Worm (Caenorhabditis elegans): Measurements from ENCODE around the gene gar-2.

DNA sequence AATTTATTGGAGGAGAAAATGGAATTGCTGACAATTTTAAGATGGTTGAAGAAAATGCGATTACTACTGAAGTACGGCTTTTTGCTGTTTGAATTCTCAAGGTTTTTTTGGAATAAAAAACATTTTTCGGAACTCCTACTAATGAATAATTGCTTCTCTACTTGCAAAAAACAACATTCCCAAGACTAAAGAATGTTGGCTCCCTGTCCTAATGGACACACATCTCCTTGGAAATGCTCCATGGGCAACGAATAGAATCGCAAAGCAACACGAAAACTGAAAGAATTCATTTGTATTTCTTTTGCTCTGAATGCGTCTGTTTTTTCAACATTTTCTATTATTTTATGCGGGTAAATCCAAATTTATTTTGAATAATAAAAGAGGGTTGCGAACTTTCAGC, 36.3 kb upstream of the gar-2 start, which contains the start of gene C18F10.2:
- TF ChIP-seq unc-62 (GFP tag; optimal IDR thresholded peaks at IDR 0.05) (no peak), lin-39 (tag; optimal IDR thresholded peaks at IDR 0.05) (no peak), zag-1 (tag; optimal IDR thresholded peaks at IDR 0.05) (no peak), ztf-11 (tag; optimal IDR thresholded peaks at IDR 0.05) (no peak), nhr-25 (tag; optimal IDR thresholded peaks at IDR 0.05) (no peak), nhr-77 (tag; optimal IDR thresholded peaks at IDR 0.05) (no peak), ZK546.5 (tag; optimal IDR thresholded peaks at IDR 0.05) (no peak), mdl-1 (tag; optimal IDR thresholded peaks at IDR 0.05) (no peak), daf-12 (tag; optimal IDR thresholded peaks at IDR 0.05) (no peak)
